Fruit fly (Drosophila melanogaster) whole organism, prepupa: ENCODE data around the gene CG31952.

Experiments
- CG10631 ChIP-seq: fragments of 200-800 bp; sonication (Bioruptor generic); optimal IDR thresholded peaks from 2 replicates; lab custom pipeline; 2016; ENCODE audit warnings: missing biosample characterization, missing genetic modification characterization
- CG11902 ChIP-seq: fragments of 200-800 bp; sonication (Bioruptor generic); optimal IDR thresholded peaks from 3 replicates; lab custom pipeline; 2016; ENCODE audit warnings: missing biosample characterization, missing genetic modification characterization
- Hr39 ChIP-seq: fragments of 200-800 bp; sonication (Bioruptor generic); optimal IDR thresholded peaks from 2 replicates; lab custom pipeline; 2016; ENCODE audit warnings: missing biosample characterization, missing genetic modification characterization
- fd59A ChIP-seq: fragments of 200-800 bp; sonication (Bioruptor generic); optimal IDR thresholded peaks from 2 replicates; lab custom pipeline; 2017; ENCODE audit warnings: missing biosample characterization, mild to moderate bottlenecking, missing genetic modification characterization, missing genetic modification reagents
- net ChIP-seq: fragments of 200-800 bp; sonication (Bioruptor generic); optimal IDR thresholded peaks from 3 replicates; lab custom pipeline; 2016; ENCODE audit warnings: missing biosample characterization, missing genetic modification characterization
- topi ChIP-seq: fragments of 200-800 bp; sonication (Bioruptor generic); optimal IDR thresholded peaks from 3 replicates; lab custom pipeline; 2016; ENCODE audit warnings: missing biosample characterization, missing genetic modification characterization
- vri ChIP-seq: fragments of 200-800 bp; sonication (Bioruptor generic); optimal IDR thresholded peaks from 3 replicates; lab custom pipeline; 2016; ENCODE audit warnings: missing biosample characterization, mild to moderate bottlenecking, missing genetic modification characterization

dm6 chr2L:3368425-3368824, 48.1 kb upstream of the CG31952 start:
- TF ChIP-seq fd59A (GFP tag; lab: Kevin White, UChicago) (no peak), topi (GFP tag; lab: Kevin White, UChicago) (no peak), net (no peak), CG10631 (GFP tag; lab: Kevin White, UChicago) (no peak), vri (no peak), Hr39 (GFP tag; lab: Kevin White, UChicago) (no peak), CG11902 (GFP tag; lab: Kevin White, UChicago) (no peak)
